Fruit fly (Drosophila melanogaster) whole organism, prepupa: ENCODE data around the gene CG2901.
A peak's percentile ranks its signal among the peaks of the same experiment; 100 is the strongest.

Experiments
- Blimp-1 ChIP-seq: fragments of 200-800 bp; sonication (Bioruptor generic); optimal IDR thresholded peaks from 3 replicates; lab custom pipeline; 2017; ENCODE audit warnings: missing biosample characterization, missing genetic modification characterization, mild to moderate bottlenecking, moderate library complexity, missing genetic modification reagents
- CG10669 ChIP-seq: fragments of 200-800 bp; sonication (Bioruptor generic); optimal IDR thresholded peaks from 3 replicates; lab custom pipeline; 2018; ENCODE audit warnings: missing biosample characterization, mild to moderate bottlenecking, missing genetic modification characterization, moderate library complexity
- CG11294 ChIP-seq: fragments of 200-800 bp; sonication (Bioruptor generic); IDR thresholded peaks from 2 replicates; pipeline ENCODE4 v1.3.6; 2022; ENCODE audit warnings: missing biosample characterization, missing genetic modification characterization
- CG11762 ChIP-seq: fragments of 200-800 bp; sonication (Bioruptor generic); optimal IDR thresholded peaks from 3 replicates; lab custom pipeline; 2016; ENCODE audit warnings: missing biosample characterization, missing genetic modification characterization; ENCODE audit not compliant: insufficient read depth
- CG16779 ChIP-seq: fragments of 200-800 bp; sonication (Bioruptor generic); optimal IDR thresholded peaks from 3 replicates; lab custom pipeline; 2017; ENCODE audit warnings: missing biosample characterization, mild to moderate bottlenecking, missing genetic modification characterization
- CG3919 ChIP-seq: fragments of 200-800 bp; sonication (Bioruptor generic); optimal IDR thresholded peaks from 3 replicates; lab custom pipeline; 2016; ENCODE audit warnings: missing biosample characterization, missing genetic modification characterization
- CG6163 ChIP-seq: fragments of 200-800 bp; sonication (Bioruptor generic); IDR thresholded peaks from 3 replicates; pipeline ENCODE4 v1.3.6; 2022; ENCODE audit warnings: missing biosample characterization, missing genetic modification characterization
- CG9139 ChIP-seq: fragments of 200-800 bp; sonication (Bioruptor generic); optimal IDR thresholded peaks from 3 replicates; lab custom pipeline; 2017; ENCODE audit warnings: missing biosample characterization, mild to moderate bottlenecking, missing genetic modification characterization
- Sox15 ChIP-seq: fragments of 200-800 bp; sonication (Bioruptor generic); optimal IDR thresholded peaks from 3 replicates; lab custom pipeline; 2016; ENCODE audit warnings: missing biosample characterization, missing genetic modification characterization
- acj6 ChIP-seq: fragments of 200-800 bp; sonication (Bioruptor generic); optimal IDR thresholded peaks from 3 replicates; lab custom pipeline; 2016; ENCODE audit warnings: missing biosample characterization, missing genetic modification characterization
- dsx ChIP-seq: fragments of 200-800 bp; optimal IDR thresholded peaks from 3 replicates; lab custom pipeline; 2019; ENCODE audit warnings: missing biosample characterization, mild to moderate bottlenecking, missing genetic modification characterization, moderate library complexity; ENCODE audit not compliant: poor library complexity, severe bottlenecking

dm6 chrX:3778952-3779502, 49.0 kb upstream of the CG2901 start:
- TF ChIP-seq CG11762 (GFP tag; lab: Kevin White, UChicago), result no peak
- TF ChIP-seq dsx (GFP tag; lab: Kevin White, UChicago), result peak; percentile 33
- 0 out of 2 replicates have a peak, but pooled peaks have one; percentile 36 for TF ChIP-seq CG11294
- TF ChIP-seq CG3919 (GFP tag; lab: Kevin White, UChicago), result peak; percentile 55
- TF ChIP-seq Sox15 (GFP tag; lab: Kevin White, UChicago), result no peak
- peak; percentile 43 for TF ChIP-seq acj6 (GFP tag; lab: Kevin White, UChicago)
- no peak for TF ChIP-seq CG9139 (GFP tag; lab: Kevin White, UChicago)
- TF ChIP-seq CG10669 (GFP tag; lab: Kevin White, UChicago), result peak; percentile 42
- peak; percentile 58 for TF ChIP-seq CG6163 (GFP tag; lab: Robert Waterston, UW)
- peak; percentile 9 for TF ChIP-seq Blimp-1 (GFP tag; lab: Kevin White, UChicago)
- no peak for TF ChIP-seq CG16779 (tag; lab: Kevin White, UChicago)
